Worm (Caenorhabditis elegans): ENCODE measurements around the gene sir-2.1.

- TF ChIP-seq blmp-1 (tag; optimal IDR thresholded peaks at IDR 0.05) = no peak
- TF ChIP-seq swsn-7 (tag; optimal IDR thresholded peaks at IDR 0.05) = no peak
- TF ChIP-seq nhr-76 (tag; optimal IDR thresholded peaks at IDR 0.05) = no peak
- no peak for TF ChIP-seq ceh-82 (tag; optimal IDR thresholded peaks at IDR 0.05)
- TF ChIP-seq lin-15B (tag; optimal IDR thresholded peaks at IDR 0.05) = no peak
- no peak for TF ChIP-seq fos-1 (tag; optimal IDR thresholded peaks at IDR 0.05)
- TF ChIP-seq egl-27 (tag; optimal IDR thresholded peaks at IDR 0.05) = no peak
- TF ChIP-seq skn-1 (tag; optimal IDR thresholded peaks at IDR 0.05) = no peak
Observed at ce11 chrIV:10396827-10397226, 30.8 kb upstream of the sir-2.1 start.
